Worm (Caenorhabditis elegans) whole organism, mixed stage, embryonic: ENCODE measurements around the gene ZK856.19.

Experiments
- M03D4.4 ChIP-seq: sonication (generic microtip); optimal IDR thresholded peaks from 2 replicates; lab custom pipeline; 2017; ENCODE audit warnings: mild to moderate bottlenecking, missing genetic modification characterization, missing compliant biosample characterization
- ceh-39 ChIP-seq: fragments of 150-350 bp; optimal IDR thresholded peaks from 2 replicates; lab custom pipeline; 2014; ENCODE audit warnings: missing biosample characterization, missing genetic modification characterization
- ceh-43 ChIP-seq: fragments of 200-800 bp; sonication (Bioruptor generic); optimal IDR thresholded peaks from 2 replicates; lab custom pipeline; 2018; ENCODE audit warnings: mild to moderate bottlenecking, missing genetic modification characterization, moderate library complexity, missing compliant biosample characterization
- ceh-83 ChIP-seq: fragments of 200-800 bp; sonication (Bioruptor generic); optimal IDR thresholded peaks from 2 replicates; lab custom pipeline; 2018; ENCODE audit warnings: mild to moderate bottlenecking, missing genetic modification characterization, missing compliant biosample characterization
- ces-1 ChIP-seq: fragments of 150-350 bp; optimal IDR thresholded peaks from 2 replicates; lab custom pipeline; 2014; ENCODE audit warnings: missing biosample characterization, missing genetic modification reagents, missing genetic modification characterization
- cnd-1 ChIP-seq: fragments of 200-800 bp; sonication (Bioruptor generic); optimal IDR thresholded peaks from 2 replicates; lab custom pipeline; 2018; ENCODE audit warnings: mild to moderate bottlenecking, missing genetic modification characterization, missing compliant biosample characterization
- drap-1 ChIP-seq: fragments of 200-800 bp; sonication (Bioruptor generic); optimal IDR thresholded peaks from 3 replicates; lab custom pipeline; 2018; ENCODE audit warnings: mild to moderate bottlenecking, missing genetic modification characterization, missing compliant biosample characterization
- elt-1 ChIP-seq: sonication (generic microtip); optimal IDR thresholded peaks from 2 replicates; lab custom pipeline; 2017; ENCODE audit warnings: missing genetic modification characterization, mild to moderate bottlenecking, missing compliant biosample characterization, antibody characterized with exemption, moderate library complexity, borderline replicate concordance; ENCODE audit not compliant: insufficient read depth
- elt-3 ChIP-seq: fragments of 150-350 bp; optimal IDR thresholded peaks from 2 replicates; lab custom pipeline; 2014; ENCODE audit warnings: missing biosample characterization, missing genetic modification characterization
- flh-1 ChIP-seq: fragments of 200-800 bp; sonication (Bioruptor generic); optimal IDR thresholded peaks from 2 replicates; lab custom pipeline; 2018; ENCODE audit warnings: mild to moderate bottlenecking, missing genetic modification characterization, moderate library complexity, missing compliant biosample characterization
- hlh-1 ChIP-seq: fragments of 150-350 bp; optimal IDR thresholded peaks from 2 replicates; lab custom pipeline; 2014; ENCODE audit warnings: missing biosample characterization, missing genetic modification reagents, missing genetic modification characterization
- lin-13 ChIP-seq: fragments of 150-350 bp; optimal IDR thresholded peaks from 2 replicates; lab custom pipeline; 2014; ENCODE audit warnings: missing biosample characterization, missing genetic modification characterization
- lin-32 ChIP-seq: fragments of 200-800 bp; sonication (Bioruptor generic); optimal IDR thresholded peaks from 2 replicates; lab custom pipeline; 2018; ENCODE audit warnings: mild to moderate bottlenecking, missing genetic modification characterization, missing compliant biosample characterization
- mab-5 ChIP-seq: fragments of 150-350 bp; optimal IDR thresholded peaks from 2 replicates; lab custom pipeline; 2014; ENCODE audit warnings: missing biosample characterization, missing genetic modification characterization
- mep-1 ChIP-seq: fragments of 150-350 bp; optimal IDR thresholded peaks from 2 replicates; lab custom pipeline; 2017; ENCODE audit warnings: missing biosample characterization, missing genetic modification reagents, missing genetic modification characterization, inconsistent platforms
- mls-2 ChIP-seq: sonication (generic microtip); optimal IDR thresholded peaks from 2 replicates; lab custom pipeline; 2016; ENCODE audit warnings: mild to moderate bottlenecking, missing genetic modification characterization, moderate library complexity, missing compliant biosample characterization
- nhr-12 ChIP-seq: fragments of 150-350 bp; optimal IDR thresholded peaks from 2 replicates; lab custom pipeline; 2014; ENCODE audit warnings: missing biosample characterization, missing genetic modification characterization
- nhr-237 ChIP-seq: fragments of 150-350 bp; optimal IDR thresholded peaks from 2 replicates; lab custom pipeline; 2014; ENCODE audit warnings: missing biosample characterization, missing genetic modification characterization
- nhr-28 ChIP-seq: fragments of 150-350 bp; optimal IDR thresholded peaks from 2 replicates; lab custom pipeline; 2014; ENCODE audit warnings: missing biosample characterization, missing genetic modification characterization
- nhr-76 ChIP-seq: sonication (generic microtip); optimal IDR thresholded peaks from 2 replicates; lab custom pipeline; 2017; ENCODE audit warnings: missing biosample characterization, missing genetic modification characterization
- pha-4 ChIP-seq: fragments of 150-350 bp; optimal IDR thresholded peaks from 2 replicates; lab custom pipeline; 2018; ENCODE audit warnings: missing biosample characterization, missing genetic modification reagents, missing genetic modification characterization
- sem-2 ChIP-seq: fragments of 200-800 bp; sonication (Bioruptor generic); optimal IDR thresholded peaks from 2 replicates; lab custom pipeline; 2018; ENCODE audit warnings: mild to moderate bottlenecking, missing genetic modification characterization, missing compliant biosample characterization
- snpc-4 ChIP-seq: fragments of 150-350 bp; optimal IDR thresholded peaks from 2 replicates; lab custom pipeline; 2014; ENCODE audit warnings: missing biosample characterization, missing genetic modification characterization
- sptf-1 ChIP-seq: sonication (generic microtip); optimal IDR thresholded peaks from 2 replicates; lab custom pipeline; 2017; ENCODE audit warnings: mild to moderate bottlenecking, missing genetic modification characterization, moderate library complexity, missing compliant biosample characterization
- tbx-8 ChIP-seq: fragments of 200-800 bp; sonication (Bioruptor generic); optimal IDR thresholded peaks from 2 replicates; lab custom pipeline; 2018; ENCODE audit warnings: mild to moderate bottlenecking, missing genetic modification characterization, moderate library complexity, missing compliant biosample characterization
- unc-120 ChIP-seq: sonication (generic microtip); optimal IDR thresholded peaks from 2 replicates; lab custom pipeline; 2017; ENCODE audit warnings: missing genetic modification characterization, missing compliant biosample characterization; ENCODE audit not compliant: poor library complexity, severe bottlenecking
- unc-39 ChIP-seq: fragments of 150-350 bp; optimal IDR thresholded peaks from 2 replicates; lab custom pipeline; 2014; ENCODE audit warnings: missing biosample characterization, missing genetic modification characterization
- unc-62 ChIP-seq: fragments of 150-350 bp; optimal IDR thresholded peaks from 2 replicates; lab custom pipeline; 2014; ENCODE audit warnings: missing biosample characterization, missing genetic modification reagents, missing genetic modification characterization
- ztf-11 ChIP-seq: fragments of 150-350 bp; optimal IDR thresholded peaks from 2 replicates; lab custom pipeline; 2014; ENCODE audit warnings: missing biosample characterization, missing genetic modification characterization

ZK856.19 gene

ce11 chrV:10228360-10228759 is 23.6 kb upstream of the ZK856.19 start, which contains the start of gene fipr-4:
Gene fipr-4 (minus strand): TSS chrV:10228460.
- TF ChIP-seq tbx-8 (no peak), sptf-1 (tag; lab: Kevin White, UChicago) (no peak), nhr-237 (tag; lab: Kevin White, UChicago) (no peak), ceh-39 (tag; lab: Kevin White, UChicago) (no peak), mab-5 (no peak), ces-1 (GFP tag; lab: Kevin White, UChicago) (no peak), pha-4 (no peak), ceh-83 (GFP tag; lab: Kevin White, UChicago) (no peak), lin-13 (tag; lab: Kevin White, UChicago) (no peak), unc-39 (no peak), snpc-4 (tag; lab: Kevin White, UChicago) (no peak)

ce11 chrV:10227333-10227732 is 22.6 kb upstream of the ZK856.19 start, which contains the start of gene ttr-19:
Gene ttr-19 (minus strand): TSS chrV:10227433.
- no peak for TF ChIP-seq unc-62 (GFP tag; lab: Kevin White, UChicago)
- TF ChIP-seq nhr-28, result no peak
- no peak for TF ChIP-seq elt-1
- TF ChIP-seq ceh-83 (GFP tag; lab: Kevin White, UChicago), result no peak

- TF ChIP-seq sptf-1 (tag; lab: Kevin White, UChicago), result no peak
- TF ChIP-seq mab-5, result no peak
- no peak for TF ChIP-seq drap-1 (GFP tag; lab: Kevin White, UChicago)
- TF ChIP-seq elt-1, result no peak
- TF ChIP-seq lin-32 (GFP tag; lab: Kevin White, UChicago), result no peak
- TF ChIP-seq unc-62 (GFP tag; lab: Kevin White, UChicago), result no peak
- no peak for TF ChIP-seq nhr-28
- no peak for TF ChIP-seq elt-3 (tag; lab: Kevin White, UChicago)
- TF ChIP-seq nhr-12 (tag; lab: Kevin White, UChicago), result no peak
- TF ChIP-seq unc-120, result no peak
- TF ChIP-seq sem-2 (GFP tag; lab: Kevin White, UChicago), result no peak
- TF ChIP-seq lin-13 (tag; lab: Kevin White, UChicago), result no peak
- no peak for TF ChIP-seq cnd-1 (tag; lab: Kevin White, UChicago)
- no peak for TF ChIP-seq flh-1 (GFP tag; lab: Kevin White, UChicago)
- TF ChIP-seq ceh-83 (GFP tag; lab: Kevin White, UChicago), result no peak
- TF ChIP-seq ceh-43, result no peak
- no peak for TF ChIP-seq nhr-76 (tag; lab: Kevin White, UChicago)
- no peak for TF ChIP-seq mls-2 (tag; lab: Kevin White, UChicago)
- no peak for TF ChIP-seq mep-1 (tag; lab: Kevin White, UChicago)
Observed at ce11 chrV:10225610-10226009, 20.9 kb upstream of the ZK856.19 start, which contains the start of gene daf-36. Gene daf-36 (minus strand): TSS chrV:10225710.

ce11 chrV:10224619-10225018 is 19.9 kb upstream of the ZK856.19 start:
- TF ChIP-seq elt-3 (tag; lab: Kevin White, UChicago) (no peak), elt-1 (no peak), drap-1 (GFP tag; lab: Kevin White, UChicago) (no peak)

- TF ChIP-seq cnd-1 (tag; lab: Kevin White, UChicago) (no peak), mls-2 (tag; lab: Kevin White, UChicago) (no peak)
Observed at ce11 chrV:10222007-10222406, 17.3 kb upstream of the ZK856.19 start, which contains the start of gene C12D8.20. Gene C12D8.20 (plus strand): TSS chrV:10222307.

- TF ChIP-seq ceh-43 (no peak), unc-120 (no peak), sem-2 (GFP tag; lab: Kevin White, UChicago) (no peak), mls-2 (tag; lab: Kevin White, UChicago) (no peak), ces-1 (GFP tag; lab: Kevin White, UChicago) (no peak), ztf-11 (tag; lab: Kevin White, UChicago) (no peak), nhr-76 (tag; lab: Kevin White, UChicago) (no peak), M03D4.4 (tag; lab: Kevin White, UChicago) (no peak), drap-1 (GFP tag; lab: Kevin White, UChicago) (no peak), sptf-1 (tag; lab: Kevin White, UChicago) (no peak), hlh-1 (no peak), flh-1 (GFP tag; lab: Kevin White, UChicago) (no peak), lin-32 (GFP tag; lab: Kevin White, UChicago) (no peak), cnd-1 (tag; lab: Kevin White, UChicago) (no peak), tbx-8 (no peak), elt-1 (no peak), nhr-237 (tag; lab: Kevin White, UChicago) (no peak)
- TF ChIP-seq, all 35 proteins: peak for 0
Observed at ce11 chrV:10221317-10221716, 16.6 kb upstream of the ZK856.19 start, which contains the start of the genes fipr-5 and fipr-9. Gene fipr-5 (minus strand): TSS chrV:10221417. Gene fipr-9 (plus strand): TSS chrV:10221662.
